Worm (Caenorhabditis elegans) whole organism, midembryonic: ENCODE data around the gene H39E23.3.

Experiments used
- T22C8.4 ChIP-seq: fragments of 200-800 bp; sonication (Bioruptor generic); IDR thresholded peaks from 2 replicates; pipeline ENCODE4 v1.3.6; 2022; ENCODE audit warnings: missing genetic modification characterization, missing compliant biosample characterization
- flt-1 ChIP-seq: fragments of 200-800 bp; sonication (Bioruptor generic); IDR thresholded peaks from 2 replicates; pipeline ENCODE4 v1.3.6; 2022; ENCODE audit warnings: missing genetic modification characterization, missing compliant biosample characterization
- klf-2 ChIP-seq: fragments of 200-800 bp; sonication (Bioruptor generic); conservative IDR thresholded peaks from 2 replicates; pipeline ENCODE4 v1.3.6; 2022; ENCODE audit warnings: missing genetic modification reagents, missing genetic modification characterization, missing compliant biosample characterization
- tab-1 ChIP-seq: fragments of 200-800 bp; sonication (Bioruptor generic); IDR thresholded peaks from 2 replicates; pipeline ENCODE4 v1.3.6; 2022; ENCODE audit warnings: missing genetic modification characterization, missing compliant biosample characterization

ce11 chrV:14098519-14098918 is 9.1 kb upstream of the H39E23.3 start, which contains the start of the genes D1086.2 and D1086.1:
- TF ChIP-seq tab-1, result no peak
- TF ChIP-seq flt-1, result no peak
- TF ChIP-seq klf-2, result no peak
- no peak for TF ChIP-seq T22C8.4 (GFP tag; lab: Robert Waterston, UW)
